Worm (Caenorhabditis elegans) whole organism, L4 larva: ENCODE data around the gene srxa-5.
A peak's percentile ranks its signal among the peaks of the same experiment; 100 is the strongest.

Experiments used
- F37D6.2 ChIP-seq: sonication (generic microtip); optimal IDR thresholded peaks from 2 replicates; lab custom pipeline; 2016; ENCODE audit warnings: mild to moderate bottlenecking, missing genetic modification characterization, missing compliant biosample characterization
- F49E8.2 ChIP-seq: sonication (generic microtip); optimal IDR thresholded peaks from 2 replicates; lab custom pipeline; 2016; ENCODE audit warnings: missing compliant biosample characterization, mild to moderate bottlenecking, missing genetic modification characterization, borderline replicate concordance
- Y105C5A.15 ChIP-seq: fragments of 200-800 bp; sonication (Bioruptor generic); IDR thresholded peaks from 2 replicates; pipeline ENCODE4 v1.3.6; 2022; ENCODE audit warnings: missing genetic modification characterization, missing compliant biosample characterization
- Y48G9A.11 ChIP-seq: fragments of 200-800 bp; sonication (Bioruptor generic); IDR thresholded peaks from 2 replicates; pipeline ENCODE4 v1.3.6; 2022; ENCODE audit warnings: missing genetic modification reagents, missing genetic modification characterization, missing compliant biosample characterization
- ZK337.2 ChIP-seq: fragments of 200-800 bp; sonication (Bioruptor generic); IDR thresholded peaks from 2 replicates; pipeline ENCODE4 v1.3.6; 2022; ENCODE audit warnings: missing genetic modification reagents, missing genetic modification characterization, missing compliant biosample characterization
- aha-1 ChIP-seq: fragments of 150-350 bp; peaks from one replicate; lab custom pipeline; 2014; ENCODE audit warnings: missing biosample characterization, missing genetic modification characterization
- aly-2 ChIP-seq: sonication (generic microtip); optimal IDR thresholded peaks from 2 replicates; lab custom pipeline; 2018; ENCODE audit warnings: missing biosample characterization, missing genetic modification characterization
- attf-4 ChIP-seq: sonication (generic microtip); optimal IDR thresholded peaks from 3 replicates; lab custom pipeline; 2017; ENCODE audit warnings: missing biosample characterization, missing genetic modification characterization
- ceh-28 ChIP-seq: fragments of 150-350 bp; optimal IDR thresholded peaks from 2 replicates; lab custom pipeline; 2014; ENCODE audit warnings: missing biosample characterization, missing genetic modification reagents, missing genetic modification characterization
- daf-12 ChIP-seq: fragments of 150-350 bp; optimal IDR thresholded peaks from 2 replicates; lab custom pipeline; 2014; ENCODE audit warnings: missing biosample characterization, missing genetic modification reagents, missing genetic modification characterization
- daf-16 ChIP-seq, 3 experiments: sonication (generic microtip); optimal IDR thresholded peaks; 2 replicates each; lab custom pipeline; 2016 to 2017; ENCODE audit warnings: missing genetic modification characterization in 3 of 3, missing genetic modification reagents in 3 of 3, mild to moderate bottlenecking in 2 of 3, missing compliant biosample characterization in 2 of 3, missing biosample characterization in 1 of 3, moderate library complexity in 1 of 3
- dmd-6 ChIP-seq: fragments of 200-800 bp; sonication (Bioruptor generic); IDR thresholded peaks from 2 replicates; pipeline ENCODE4 v1.3.6; 2022; ENCODE audit warnings: missing genetic modification reagents, missing genetic modification characterization, missing compliant biosample characterization
- dve-1 ChIP-seq: sonication (generic microtip); optimal IDR thresholded peaks from 2 replicates; lab custom pipeline; 2017; ENCODE audit warnings: antibody characterized with exemption, mild to moderate bottlenecking, missing genetic modification characterization, missing compliant biosample characterization; ENCODE audit not compliant: insufficient read depth
- fos-1 ChIP-seq: fragments of 150-350 bp; optimal IDR thresholded peaks from 2 replicates; lab custom pipeline; 2014; ENCODE audit warnings: missing biosample characterization, missing genetic modification characterization
- hlh-11 ChIP-seq: fragments of 200-800 bp; sonication (Bioruptor generic); optimal IDR thresholded peaks from 2 replicates; lab custom pipeline; 2018; ENCODE audit warnings: mild to moderate bottlenecking, missing genetic modification characterization, missing compliant biosample characterization
- hlh-30 ChIP-seq: sonication (generic microtip); optimal IDR thresholded peaks from 2 replicates; lab custom pipeline; 2017; ENCODE audit warnings: antibody characterized with exemption, mild to moderate bottlenecking, missing genetic modification characterization, missing compliant biosample characterization; ENCODE audit not compliant: insufficient read depth
- lin-39 ChIP-seq: fragments of 150-350 bp; optimal IDR thresholded peaks from 2 replicates; lab custom pipeline; 2014; ENCODE audit warnings: missing biosample characterization, missing genetic modification reagents, missing genetic modification characterization
- mdl-1 ChIP-seq, 2 experiments: fragments of 150-350 bp in 1 of 2; sonication (generic microtip) in 1 of 2; optimal IDR thresholded peaks; 2 replicates each; lab custom pipeline; 2014 to 2017; ENCODE audit warnings: missing biosample characterization in 2 of 2, missing genetic modification characterization in 2 of 2
- mep-1 ChIP-seq: fragments of 150-350 bp; sonication (generic microtip); optimal IDR thresholded peaks from 3 replicates; lab custom pipeline; 2014; ENCODE audit warnings: missing biosample characterization, missing genetic modification characterization
- nhr-11 ChIP-seq: fragments of 150-350 bp; optimal IDR thresholded peaks from 2 replicates; lab custom pipeline; 2014; ENCODE audit warnings: missing biosample characterization, missing genetic modification characterization
- nhr-28 ChIP-seq: fragments of 150-350 bp; optimal IDR thresholded peaks from 2 replicates; lab custom pipeline; 2014; ENCODE audit warnings: missing biosample characterization, missing genetic modification characterization
- nhr-76 ChIP-seq: fragments of 150-350 bp; optimal IDR thresholded peaks from 2 replicates; lab custom pipeline; 2014; ENCODE audit warnings: missing biosample characterization, missing genetic modification characterization
- pqm-1 ChIP-seq: sonication (generic microtip); optimal IDR thresholded peaks from 2 replicates; lab custom pipeline; 2017; ENCODE audit warnings: missing biosample characterization, missing genetic modification characterization
- set-16 ChIP-seq: fragments of 200-800 bp; sonication (Bioruptor generic); IDR thresholded peaks from 2 replicates; pipeline ENCODE4 v1.3.6; 2022; ENCODE audit warnings: missing genetic modification reagents, missing genetic modification characterization, missing compliant biosample characterization
- snpc-1.2 ChIP-seq: fragments of 200-800 bp; sonication (Bioruptor generic); IDR thresholded peaks from 2 replicates; pipeline ENCODE4 v1.3.6; 2022; ENCODE audit warnings: missing genetic modification reagents, missing genetic modification characterization, missing compliant biosample characterization
- unc-39 ChIP-seq: sonication (generic microtip); optimal IDR thresholded peaks from 2 replicates; lab custom pipeline; 2017; ENCODE audit warnings: missing biosample characterization, missing genetic modification characterization
- unc-62 ChIP-seq, 3 experiments: fragments of 150-350 bp in 1 of 3; sonication (generic microtip); optimal IDR thresholded peaks in 2 of 3; peaks in 1 of 3; 1 replicate in 1 of 3; 2 replicates in 2 of 3; lab custom pipeline; 2014 to 2017; ENCODE audit warnings: missing biosample characterization in 3 of 3, missing genetic modification characterization in 3 of 3, missing genetic modification reagents in 3 of 3, missing genotype in 1 of 3
- zip-11 ChIP-seq: fragments of 200-800 bp; sonication (Bioruptor generic); IDR thresholded peaks from 2 replicates; pipeline ENCODE4 v1.3.6; 2022; ENCODE audit warnings: missing genetic modification characterization, missing compliant biosample characterization

srxa-5 gene

ce11 chrIII:6495191-6495723 lies 37.5 kb upstream of the srxa-5 start, which contains the start of gene F23F12.13:
F23F12.13 (plus strand) TSS chrIII:6495673.
- TF ChIP-seq nhr-28 (tag; lab: Kevin White, UChicago) (peak; percentile 37), hlh-11 (peak; percentile 41), pqm-1 (peak; percentile 73), dmd-6 (GFP tag; lab: Robert Waterston, UW) (peak; percentile 53; the same call in 1 of the 2 replicates), hlh-30 (tag; lab: Kevin White, UChicago) (peak; percentile 52), dve-1 (tag; lab: Kevin White, UChicago) (peak; percentile 58), unc-62 (GFP tag; optimal IDR thresholded peaks at IDR 0.05 in 1 of 2; lab: Kevin White, UChicago) (no peak), unc-62 (tag; optimal IDR thresholded peaks at IDR 0.05; lab: Kevin White, UChicago) (no peak), attf-4 (tag; lab: Kevin White, UChicago) (no peak)

- TF ChIP-seq unc-62 (GFP tag; optimal IDR thresholded peaks at IDR 0.05 in 1 of 2; lab: Kevin White, UChicago) (no peak), unc-62 (tag; optimal IDR thresholded peaks at IDR 0.05; lab: Kevin White, UChicago) (no peak), set-16 (GFP tag; lab: Robert Waterston, UW) (no peak), snpc-1.2 (GFP tag; lab: Robert Waterston, UW) (no peak), lin-39 (no peak), mdl-1 (tag; optimal IDR thresholded peaks at IDR 0.05; lab: Kevin White, UChicago) (no peak), fos-1 (no peak)
- TF ChIP-seq, all 104 proteins: peak for 0
These were observed 34.6 kb upstream of the srxa-5 start, which contains the start of gene sdz-15 for ce11 chrIII:6498176-6498575. sdz-15 (plus strand) TSS chrIII:6498476.

- TF ChIP-seq nhr-11 (tag; lab: Kevin White, UChicago), result no peak
- TF ChIP-seq unc-62 (GFP tag; optimal IDR thresholded peaks at IDR 0.05 in 1 of 2; lab: Kevin White, UChicago), result peak in 1 of 2 experiments; percentile 92
- no peak for TF ChIP-seq unc-62 (tag; optimal IDR thresholded peaks at IDR 0.05; lab: Kevin White, UChicago)
- TF ChIP-seq, all 104 proteins: peak for 1
These were observed 33.6 kb upstream of the srxa-5 start for ce11 chrIII:6499102-6499501.

DNA sequence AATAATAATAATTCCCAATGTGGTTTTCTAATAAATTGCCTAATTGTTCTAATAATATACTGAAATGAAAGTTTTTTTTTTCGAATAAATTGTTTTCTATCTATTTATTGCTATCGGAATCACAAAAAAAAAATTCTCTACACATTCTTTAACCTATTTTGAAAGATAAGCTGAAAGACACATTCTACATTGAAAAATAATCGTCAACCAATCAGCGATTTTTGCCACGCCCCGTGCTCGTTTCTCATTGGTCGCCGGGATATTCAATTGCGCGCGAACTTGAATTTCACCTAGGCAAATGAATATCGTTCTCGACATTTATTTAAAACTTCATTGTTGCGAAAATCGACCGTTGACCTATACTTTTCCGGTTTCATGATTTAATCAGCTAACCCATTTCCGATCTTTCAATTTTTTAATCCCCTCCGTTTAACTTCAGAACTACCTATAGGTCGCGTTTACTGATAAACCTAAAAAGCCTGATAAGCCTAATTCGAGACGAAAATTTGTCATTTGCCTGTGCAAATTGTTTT lies 32.6 kb upstream of the srxa-5 start, which contains the start of gene F23F12.3:
Gene F23F12.3 (plus strand): TSS at position 483 of the 533 bp plus-strand sequence.
- TF ChIP-seq aha-1, result peak; percentile 74
- no peak for TF ChIP-seq daf-12 (tag; lab: Kevin White, UChicago)
- TF ChIP-seq dmd-6 (GFP tag; lab: Robert Waterston, UW), result peak; percentile 21; the same call in 1 of the 2 replicates
- peak; percentile 29 for TF ChIP-seq pqm-1

DNA sequence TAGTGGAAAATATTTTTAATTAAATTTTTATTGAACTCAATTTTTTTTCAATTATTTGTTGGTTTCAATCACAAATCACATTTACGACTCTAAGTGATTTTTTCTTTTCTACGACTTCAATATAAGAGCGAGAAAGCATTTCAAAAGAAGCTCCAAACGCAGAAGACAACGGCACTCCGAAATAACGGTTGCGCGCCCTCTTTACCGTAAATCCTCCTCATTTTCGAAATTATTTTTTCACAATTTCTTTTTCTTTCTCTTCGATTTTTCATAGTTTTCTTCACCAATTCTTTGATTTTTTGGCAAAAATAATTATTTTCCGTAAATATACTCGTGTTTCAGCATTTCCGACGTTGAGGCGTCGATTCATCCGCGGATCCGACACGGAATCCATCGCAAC lies 28.6 kb upstream of the srxa-5 start:
- peak; percentile 95 for TF ChIP-seq Y48G9A.11 (GFP tag; lab: Robert Waterston, UW)

DNA sequence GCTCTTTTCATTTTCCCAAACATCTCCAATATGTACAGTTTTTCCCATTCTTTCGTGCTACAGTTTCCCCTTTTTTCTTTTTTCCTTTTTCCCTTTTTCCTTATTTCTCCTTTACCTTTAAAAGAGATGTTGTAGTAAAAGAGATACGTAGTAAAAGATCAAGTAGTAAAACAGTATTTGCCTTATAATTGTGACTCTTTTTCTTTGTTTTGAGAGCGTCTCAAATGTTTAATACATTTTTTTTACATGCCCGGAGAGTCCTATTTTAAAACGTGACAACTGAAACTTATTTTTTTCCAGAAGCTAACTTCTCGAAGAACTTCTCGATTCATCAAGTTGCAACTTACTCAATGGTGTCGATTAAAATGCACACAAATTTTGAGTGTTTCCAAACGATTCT lies 24.9 kb upstream of the srxa-5 start, which contains the start of gene F23F12.12:
Gene F23F12.12 (plus strand): TSS at position 301 of the 400 bp plus-strand sequence.
- TF ChIP-seq daf-16 (GFP tag; optimal IDR thresholded peaks at IDR 0.05; lab: Kevin White, UChicago) (no peak), daf-16 (tag; optimal IDR thresholded peaks at IDR 0.05; lab: Kevin White, UChicago) (no peak), nhr-76 (tag; lab: Kevin White, UChicago) (no peak), attf-4 (tag; lab: Kevin White, UChicago) (no peak), aly-2 (no peak), ceh-28 (no peak), F49E8.2 (no peak), zip-11 (GFP tag; lab: Robert Waterston, UW) (no peak), ZK337.2 (GFP tag; lab: Robert Waterston, UW) (no peak), mep-1 (tag; lab: Kevin White, UChicago) (no peak), Y105C5A.15 (no peak), fos-1 (no peak), unc-39 (tag; lab: Kevin White, UChicago) (no peak), F37D6.2 (tag; lab: Kevin White, UChicago) (no peak)
- TF ChIP-seq, all 104 proteins: peak for 0
